Worm (Caenorhabditis elegans): ENCODE results near the gene K09F6.15.
"Not testable (repeated sequence)": the region's sequence is repeated elsewhere in the genome, so short reads cannot be mapped to it uniquely, and the experiment has no call there.

K09F6.15 gene

DNA sequence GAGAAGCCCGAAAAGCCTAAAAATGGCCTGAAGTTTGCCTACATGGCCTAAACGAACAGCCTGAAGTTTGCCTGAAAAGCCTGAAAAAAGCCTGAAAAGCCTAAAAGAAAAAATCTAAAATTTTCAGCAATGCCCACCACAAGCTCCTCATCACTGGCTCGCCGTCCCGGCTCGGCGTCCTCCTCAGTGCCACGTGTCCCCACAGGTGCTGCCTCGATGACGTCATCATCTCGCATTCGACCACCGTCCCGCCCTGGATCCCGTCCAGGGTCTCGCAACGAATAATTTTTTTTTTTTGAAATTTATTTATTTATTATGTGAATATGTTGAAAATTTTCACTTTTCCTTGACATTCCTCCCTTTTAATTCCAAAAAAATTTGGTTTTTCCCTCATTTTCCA, 23.6 kb downstream of the K09F6.15 start:
- no peak for TF ChIP-seq ceh-36 (tag; optimal IDR thresholded peaks at IDR 0.05)
- no peak for TF ChIP-seq tra-4 (tag; optimal IDR thresholded peaks at IDR 0.05)
- no peak for TF ChIP-seq hnd-1 (tag; optimal IDR thresholded peaks at IDR 0.05)
- TF ChIP-seq hmg-4 (GFP tag; optimal IDR thresholded peaks at IDR 0.05): no peak
- no peak for TF ChIP-seq scrt-1 (GFP tag; IDR thresholded peaks at IDR 0.05)
- TF ChIP-seq sea-1 (GFP tag; conservative IDR thresholded peaks at IDR 0.05): no peak
- no peak for TF ChIP-seq hmbx-1 (tag; optimal IDR thresholded peaks at IDR 0.05)
- TF ChIP-seq aly-1 (tag; optimal IDR thresholded peaks at IDR 0.05): no peak

DNA sequence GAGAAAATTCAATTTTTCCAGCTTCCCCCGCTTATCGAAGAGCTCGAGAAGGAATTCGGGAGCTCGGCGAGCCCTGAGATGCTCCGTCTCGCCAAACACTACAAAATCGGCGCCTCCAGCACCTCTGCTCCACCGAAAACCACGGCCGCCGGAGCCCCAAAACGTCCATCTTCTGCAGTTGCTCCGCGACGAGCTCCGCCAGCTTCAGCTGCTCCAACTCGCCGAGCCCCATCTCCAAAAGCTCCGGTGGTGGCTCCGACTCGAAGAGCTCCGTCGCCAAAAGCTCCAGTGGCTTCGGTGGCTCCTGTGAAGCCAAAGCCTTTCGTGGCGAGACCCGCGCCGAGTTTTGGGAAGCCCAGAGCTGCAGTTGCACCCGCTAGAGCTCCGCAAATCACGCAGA, 25.7 kb downstream of the K09F6.15 start:
- TF ChIP-seq hmbx-1 (tag; optimal IDR thresholded peaks at IDR 0.05) (no peak), hnd-1 (tag; optimal IDR thresholded peaks at IDR 0.05) (no peak), B0310.2 (tag; optimal IDR thresholded peaks at IDR 0.05) (no peak), F13C5.2 (tag; optimal IDR thresholded peaks at IDR 0.05) (no peak), tbx-37 (GFP tag; conservative IDR thresholded peaks at IDR 0.05) (no peak), flt-1 (GFP tag; IDR thresholded peaks at IDR 0.05) (no peak), hmg-4 (GFP tag; optimal IDR thresholded peaks at IDR 0.05) (no peak), ceh-36 (tag; optimal IDR thresholded peaks at IDR 0.05) (no peak), tbx-11 (GFP tag; IDR thresholded peaks at IDR 0.05) (no peak), sea-1 (GFP tag; conservative IDR thresholded peaks at IDR 0.05) (no peak), ama-1 (optimal IDR thresholded peaks at IDR 0.05) (no peak), tra-4 (tag; optimal IDR thresholded peaks at IDR 0.05) (no peak)

DNA sequence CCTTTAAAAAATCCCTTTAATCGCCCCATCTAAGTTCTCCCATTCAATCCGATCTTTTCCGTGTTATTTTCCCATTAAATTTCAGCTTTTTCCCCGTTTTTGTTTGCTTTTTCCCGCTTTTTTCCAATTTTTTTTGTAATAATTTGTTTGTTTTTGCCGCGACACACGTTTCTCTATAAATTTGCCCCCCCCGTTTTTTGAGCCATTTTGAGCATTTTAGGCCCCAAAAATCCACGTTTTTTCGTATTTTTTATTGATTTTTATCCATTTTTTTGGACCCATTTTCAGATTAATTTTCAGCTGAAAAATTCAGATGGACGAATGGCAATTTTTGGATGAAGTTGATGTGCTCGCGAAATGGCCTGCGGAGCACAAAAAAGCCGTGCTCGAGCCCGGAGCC, 34.0 kb downstream of the K09F6.15 start, which contains the start of gene F54A3.2:
F54A3.2 (plus strand) TSS at position 301 of the 400 bp plus-strand sequence.
- TF ChIP-seq B0310.2 (tag; optimal IDR thresholded peaks at IDR 0.05) (no peak), pes-1 (GFP tag; IDR thresholded peaks at IDR 0.05) (no peak), tbx-11 (GFP tag; IDR thresholded peaks at IDR 0.05) (no peak), tra-4 (tag; optimal IDR thresholded peaks at IDR 0.05) (no peak), sea-1 (GFP tag; conservative IDR thresholded peaks at IDR 0.05) (no peak), hnd-1 (tag; optimal IDR thresholded peaks at IDR 0.05) (no peak), aly-1 (tag; optimal IDR thresholded peaks at IDR 0.05) (no peak), ceh-36 (tag; optimal IDR thresholded peaks at IDR 0.05) (no peak), F13C5.2 (tag; optimal IDR thresholded peaks at IDR 0.05) (no peak)

DNA sequence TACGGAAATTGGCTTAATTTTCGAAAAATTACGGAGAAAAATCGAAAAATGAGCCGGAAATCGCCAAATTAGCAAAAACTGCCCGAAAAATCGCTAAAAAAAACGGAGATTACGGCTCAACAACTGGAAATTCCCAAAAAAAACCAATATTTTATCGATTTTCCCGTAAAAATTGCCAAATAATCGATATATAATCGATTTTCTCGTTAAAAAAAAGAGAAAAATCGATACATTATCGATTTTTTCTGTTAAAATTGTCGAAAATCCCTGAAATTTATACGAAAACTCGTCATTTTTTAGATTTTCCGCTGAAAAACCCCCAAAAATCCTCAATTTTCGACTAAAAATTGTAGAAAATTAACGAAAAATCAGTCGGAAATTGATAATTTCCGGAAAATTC, 41.0 kb downstream of the K09F6.15 start:
- TF ChIP-seq pes-1 (GFP tag; IDR thresholded peaks at IDR 0.05): no peak

DNA sequence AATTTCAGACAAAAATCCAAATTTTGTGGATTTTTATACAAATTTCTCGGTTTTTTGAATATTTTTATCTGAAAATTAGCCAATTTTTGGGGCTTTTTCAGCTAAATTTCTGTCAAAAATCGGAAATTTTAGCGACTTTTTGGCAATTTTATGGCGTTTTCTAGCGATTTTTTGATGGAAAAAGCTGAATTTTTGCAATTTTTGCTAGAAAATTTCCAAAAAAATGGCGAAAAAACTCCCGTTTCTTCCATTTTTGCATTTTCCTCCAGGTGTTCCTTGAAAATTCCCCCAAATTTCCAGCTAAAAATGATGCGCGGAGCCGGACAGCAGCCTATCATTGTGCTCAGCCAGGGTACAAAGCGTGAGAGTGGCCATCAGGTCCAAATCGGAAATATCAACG, 44.1 kb downstream of the K09F6.15 start, which contains the start of gene cct-3:
cct-3 (plus strand) TSS at position 301 of the 400 bp plus-strand sequence.
- TF ChIP-seq tra-4 (tag; optimal IDR thresholded peaks at IDR 0.05) (no peak), aly-1 (tag; optimal IDR thresholded peaks at IDR 0.05) (no peak), tbx-11 (GFP tag; IDR thresholded peaks at IDR 0.05) (no peak), sea-1 (GFP tag; conservative IDR thresholded peaks at IDR 0.05) (no peak), F13C5.2 (tag; optimal IDR thresholded peaks at IDR 0.05) (no peak), ama-1 (optimal IDR thresholded peaks at IDR 0.05) (no peak), tbx-37 (GFP tag; conservative IDR thresholded peaks at IDR 0.05) (no peak), ceh-13 (GFP tag; optimal IDR thresholded peaks at IDR 0.05) (no peak), hmg-4 (GFP tag; optimal IDR thresholded peaks at IDR 0.05) (no peak), scrt-1 (GFP tag; IDR thresholded peaks at IDR 0.05) (no peak), hmbx-1 (tag; optimal IDR thresholded peaks at IDR 0.05) (no peak), ceh-36 (tag; optimal IDR thresholded peaks at IDR 0.05) (no peak)

DNA sequence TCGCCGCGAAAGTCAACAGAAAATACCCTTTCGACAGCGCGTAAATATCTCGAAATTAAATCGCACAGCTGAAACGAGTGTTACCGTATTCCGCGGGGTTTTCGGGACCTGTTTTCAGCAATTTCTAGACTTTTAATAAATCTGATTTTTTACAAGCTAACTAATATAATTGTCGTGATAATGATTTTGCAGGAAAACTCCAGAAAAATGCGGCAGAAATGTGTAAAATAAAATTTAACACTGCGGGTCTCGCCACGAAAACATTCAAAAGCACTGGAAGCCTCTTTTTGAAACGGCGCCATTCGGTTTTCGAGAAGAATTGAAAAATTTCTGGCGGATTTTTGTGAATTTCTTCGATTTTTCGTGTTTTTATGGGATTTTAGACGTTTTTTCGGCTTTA, 44.9 kb downstream of the K09F6.15 start, which contains the start of gene F54A3.6:
F54A3.6 (minus strand) TSS at position 42 of the 400 bp plus-strand sequence.
- not testable (repeated sequence) for TF ChIP-seq tbx-11 (GFP tag; IDR thresholded peaks at IDR 0.05); hmbx-1 (tag; optimal IDR thresholded peaks at IDR 0.05); B0310.2 (tag; optimal IDR thresholded peaks at IDR 0.05)

DNA sequence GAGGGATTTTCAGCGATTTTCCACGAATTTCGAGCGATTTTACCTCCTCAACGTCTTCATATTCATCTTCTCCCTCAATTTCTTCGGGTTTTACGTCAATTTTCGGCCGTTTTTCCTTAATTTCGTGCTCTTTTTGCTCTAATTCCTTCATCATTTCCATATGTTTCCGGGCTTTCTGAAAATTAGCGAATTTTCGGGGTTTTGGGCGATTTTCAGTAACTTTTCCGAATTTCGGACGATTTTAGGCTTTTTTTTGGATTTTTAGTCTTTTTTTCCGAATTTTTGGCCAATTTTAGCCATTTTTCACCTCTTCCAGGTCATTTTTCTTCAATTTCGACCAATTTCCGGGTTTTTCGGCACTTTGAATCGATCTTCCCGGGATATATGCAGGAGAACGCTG, 47.0 kb downstream of the K09F6.15 start:
- TF ChIP-seq sea-1 (GFP tag; conservative IDR thresholded peaks at IDR 0.05): no peak
- no peak for TF ChIP-seq ets-7 (tag; optimal IDR thresholded peaks at IDR 0.05)
- TF ChIP-seq ceh-13 (GFP tag; optimal IDR thresholded peaks at IDR 0.05): no peak
- no peak for TF ChIP-seq tbx-37 (GFP tag; conservative IDR thresholded peaks at IDR 0.05)
- TF ChIP-seq pes-1 (GFP tag; IDR thresholded peaks at IDR 0.05): no peak
- TF ChIP-seq tra-4 (tag; optimal IDR thresholded peaks at IDR 0.05): no peak
- TF ChIP-seq scrt-1 (GFP tag; IDR thresholded peaks at IDR 0.05): no peak
- no peak for TF ChIP-seq hnd-1 (tag; optimal IDR thresholded peaks at IDR 0.05)
- TF ChIP-seq hmg-4 (GFP tag; optimal IDR thresholded peaks at IDR 0.05): no peak
- no peak for TF ChIP-seq aly-1 (tag; optimal IDR thresholded peaks at IDR 0.05)
- no peak for TF ChIP-seq tbx-11 (GFP tag; IDR thresholded peaks at IDR 0.05)

DNA sequence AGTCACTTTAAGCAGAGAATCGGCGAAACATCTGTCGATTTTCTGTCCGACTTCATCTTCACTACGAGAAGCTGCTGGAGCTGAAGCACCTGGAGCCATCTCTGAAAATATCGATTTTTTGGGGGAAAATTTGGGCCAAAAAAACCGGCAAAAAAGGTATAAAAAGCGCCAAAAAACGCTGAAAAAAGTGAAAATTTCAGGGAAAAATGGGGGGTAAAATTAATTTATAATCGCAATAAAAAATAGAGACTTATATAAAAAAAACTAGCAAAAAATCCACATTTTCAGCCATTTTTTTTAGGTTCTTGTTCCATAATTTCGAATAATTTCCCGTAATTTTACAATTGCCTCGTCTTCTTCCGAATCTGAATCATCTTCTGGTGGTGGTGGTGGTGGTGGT, 51.7 kb downstream of the K09F6.15 start, which contains the start of gene F54A3.5:
F54A3.5 (minus strand) TSS at position 101 of the 400 bp plus-strand sequence.
- no peak for TF ChIP-seq hnd-1 (tag; optimal IDR thresholded peaks at IDR 0.05)
- no peak for TF ChIP-seq tra-4 (tag; optimal IDR thresholded peaks at IDR 0.05)

Data from whole organism, early embryonic.